Fruit fly (Drosophila melanogaster): ENCODE results near the gene btd.

The btd gene

DNA sequence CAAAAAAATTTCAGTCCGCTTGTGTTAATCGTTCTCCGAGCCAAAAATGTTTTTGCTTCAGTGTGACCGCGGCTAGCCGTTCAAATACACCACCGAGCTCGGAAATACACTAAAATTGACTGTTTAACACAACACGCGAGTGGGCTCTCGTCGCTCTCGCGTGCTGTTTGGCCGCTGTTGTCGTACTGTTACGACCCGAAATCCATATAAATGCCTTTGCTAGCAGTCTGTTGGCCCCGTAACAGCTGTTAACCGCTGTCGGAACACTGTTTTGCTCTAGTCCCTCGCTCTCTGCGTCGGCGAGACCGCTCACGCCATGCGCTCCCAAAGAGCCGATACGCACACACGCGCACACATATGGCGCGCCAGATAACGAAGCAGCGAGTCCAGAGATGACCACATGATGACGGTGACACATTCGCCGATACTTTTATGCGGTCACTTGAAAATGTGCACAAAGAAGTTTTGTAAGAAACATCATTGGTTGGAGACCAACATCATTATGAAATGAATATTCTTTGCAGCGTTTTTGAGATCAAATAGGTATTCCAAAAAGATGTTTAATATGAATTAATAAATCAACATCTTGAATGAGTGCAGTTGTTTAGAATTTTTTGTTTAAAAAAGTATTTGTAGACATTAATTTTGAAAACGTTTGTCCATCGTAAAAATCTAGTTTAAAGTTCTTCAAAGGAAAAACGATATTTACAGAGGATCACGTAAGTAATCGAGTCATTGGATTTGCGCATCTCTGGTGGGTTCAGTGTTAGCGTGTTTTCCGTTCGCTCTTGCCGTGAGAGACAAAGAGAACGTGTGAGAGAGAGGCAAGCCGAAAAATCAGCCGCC lies 8.2 kb upstream of the btd start (continued):
- TF ChIP-seq Dip2 (GFP tag; IDR thresholded peaks at IDR 0.05) (no peak), zfh2 (GFP tag; optimal IDR thresholded peaks at IDR 0.05) (peak; percentile 71), CG33213 (GFP tag; optimal IDR thresholded peaks at IDR 0.05) (no peak), CG15011 (GFP tag; optimal IDR thresholded peaks at IDR 0.05) (peak; percentile 56), CG17385 (GFP tag; optimal IDR thresholded peaks at IDR 0.05) (peak; percentile 54), CG13123 (GFP tag; optimal IDR thresholded peaks at IDR 0.05) (no peak), dimm (GFP tag; IDR thresholded peaks at IDR 0.05) (no peak), br (optimal IDR thresholded peaks at IDR 0.05) (no peak), Sry-β (GFP tag; optimal IDR thresholded peaks at IDR 0.05) (peak; percentile 95), CG15073 (GFP tag; optimal IDR thresholded peaks at IDR 0.05) (no peak), so (GFP tag; IDR thresholded peaks at IDR 0.05) (no peak), CG1529 (GFP tag; optimal IDR thresholded peaks at IDR 0.05) (peak; percentile 7), corto (GFP tag; optimal IDR thresholded peaks at IDR 0.05) (no peak), en (GFP tag; optimal IDR thresholded peaks at IDR 0.05) (peak; percentile 41), Dref (GFP tag; IDR thresholded peaks at IDR 0.05) (no peak), pita (GFP tag; optimal IDR thresholded peaks at IDR 0.05) (no peak), CG10366 (GFP tag; IDR thresholded peaks at IDR 0.05) (peak; percentile 19; the same call in 1 of the 2 replicates), cwo (GFP tag; optimal IDR thresholded peaks at IDR 0.05) (no peak), CG9215 (GFP tag; IDR thresholded peaks at IDR 0.05) (peak; percentile 58), schlank (tag; optimal IDR thresholded peaks at IDR 0.05) (no peak), Optix (GFP tag; IDR thresholded peaks at IDR 0.05) (no peak), sima (GFP tag; optimal IDR thresholded peaks at IDR 0.05) (no peak), sr (GFP tag; IDR thresholded peaks at IDR 0.05) (no peak), ap (GFP tag; IDR thresholded peaks at IDR 0.05) (no peak), CG12942 (GFP tag; optimal IDR thresholded peaks at IDR 0.05) (peak; percentile 30), CG2129 (GFP tag; IDR thresholded peaks at IDR 0.05; ENCODE audit: partially characterized antibody) (no peak), Opbp (GFP tag; IDR thresholded peaks at IDR 0.05; ENCODE audit: partially characterized antibody) (no peak), CrebB (tag; optimal IDR thresholded peaks at IDR 0.05) (no peak), CG7987 (GFP tag; optimal IDR thresholded peaks at IDR 0.05) (no peak), CG17186 (GFP tag; optimal IDR thresholded peaks at IDR 0.05) (no peak), dpn (GFP tag; optimal IDR thresholded peaks at IDR 0.05) (peak; percentile 57 to 64), danr (GFP tag; IDR thresholded peaks at IDR 0.05) (0 out of 2 replicates have a peak, but pooled peaks have one; percentile 20), Kr (GFP tag; optimal IDR thresholded peaks at IDR 0.05) (no peak), Rx (GFP tag; IDR thresholded peaks at IDR 0.05) (no peak), fd102C (GFP tag; optimal IDR thresholded peaks at IDR 0.05) (no peak), CG17328 (GFP tag; IDR thresholded peaks at IDR 0.05) (no peak), CG16813 (GFP tag; IDR thresholded peaks at IDR 0.05; ENCODE audit: partially characterized antibody) (peak; percentile 71), CG42726 (GFP tag; IDR thresholded peaks at IDR 0.05; ENCODE audit: partially characterized antibody) (peak; percentile 51; the same call in 1 of the 2 replicates), Chrac-16 (GFP tag; optimal IDR thresholded peaks at IDR 0.05) (peak; percentile 43), ATbp (GFP tag; optimal IDR thresholded peaks at IDR 0.05) (no peak), Hr3 (GFP tag; optimal IDR thresholded peaks at IDR 0.05) (peak; percentile 62), CG12391 (tag; optimal IDR thresholded peaks at IDR 0.05) (peak; percentile 79), CG8359 (GFP tag; optimal IDR thresholded peaks at IDR 0.05; ENCODE audit: borderline replicate concordance) (no peak), CTCF (GFP tag; optimal IDR thresholded peaks at IDR 0.05) (no peak), amos (GFP tag; IDR thresholded peaks at IDR 0.05; ENCODE audit: partially characterized antibody) (peak; percentile 63), CG7372 (GFP tag; IDR thresholded peaks at IDR 0.05) (no peak), ems (GFP tag; optimal IDR thresholded peaks at IDR 0.05) (peak; percentile 52), CG13775 (GFP tag; optimal IDR thresholded peaks at IDR 0.05) (peak; percentile 54), unpg (GFP tag; optimal IDR thresholded peaks at IDR 0.05) (peak; percentile 28), MTF-1 (GFP tag; optimal IDR thresholded peaks at IDR 0.05; ENCODE audit: borderline replicate concordance) (no peak)
